Worm (Caenorhabditis elegans): ENCODE results near the gene wdr-5.3.

wdr-5.3 gene

ce11 chrV:10715158-10716152, 21.5 kb upstream of the wdr-5.3 start (continued):
- TF ChIP-seq sea-2 (GFP tag; IDR thresholded peaks at IDR 0.05) (0 out of 2 replicates have a peak, but pooled peaks have one; percentile 50), attf-3 (GFP tag; conservative IDR thresholded peaks at IDR 0.05) (0 out of 2 replicates have a peak, but pooled peaks have one; percentile 43), mxl-1 (tag; optimal IDR thresholded peaks at IDR 0.05) (peak; percentile 45), nhr-27 (tag; optimal IDR thresholded peaks at IDR 0.05) (no peak), unc-62 (GFP tag; optimal IDR thresholded peaks at IDR 0.05) (peak; percentile 68), cebp-2 (GFP tag; IDR thresholded peaks at IDR 0.05) (no peak), madf-8 (GFP tag; conservative IDR thresholded peaks at IDR 0.05) (no peak), athp-1 (tag; optimal IDR thresholded peaks at IDR 0.05) (no peak), ztf-28 (GFP tag; IDR thresholded peaks at IDR 0.05) (no peak), egl-44 (GFP tag; IDR thresholded peaks at IDR 0.05) (peak; percentile 74; the same call in 1 of the 2 replicates), rpc-1 (optimal IDR thresholded peaks at IDR 0.05) (no peak), rpc-1 (tag; optimal IDR thresholded peaks at IDR 0.05) (no peak), ztf-26 (tag; optimal IDR thresholded peaks at IDR 0.05) (peak; percentile 82), nfya-2 (GFP tag; IDR thresholded peaks at IDR 0.05) (no peak), dpl-1 (GFP tag; optimal IDR thresholded peaks at IDR 0.05) (no peak), nhr-120 (GFP tag; IDR thresholded peaks at IDR 0.05) (no peak), ceh-58 (GFP tag; IDR thresholded peaks at IDR 0.05) (no peak), sdz-38 (tag; optimal IDR thresholded peaks at IDR 0.05) (no peak), F57C9.4 (tag; optimal IDR thresholded peaks at IDR 0.05) (no peak), ztf-18 (tag; optimal IDR thresholded peaks at IDR 0.05) (peak; percentile 12), ceh-40 (GFP tag; IDR thresholded peaks at IDR 0.05) (no peak), cebp-1 (GFP tag; IDR thresholded peaks at IDR 0.05) (peak; percentile 96), cebp-1 (tag; optimal IDR thresholded peaks at IDR 0.05) (peak; percentile 99), mcd-1 (GFP tag; IDR thresholded peaks at IDR 0.05) (peak; percentile 80), madf-3 (GFP tag; IDR thresholded peaks at IDR 0.05) (no peak; the same call in 1 of the 2 replicates), aptf-2 (GFP tag; conservative IDR thresholded peaks at IDR 0.05) (no peak), Y53F4B.3 (GFP tag; IDR thresholded peaks at IDR 0.05) (no peak), madf-6 (GFP tag; IDR thresholded peaks at IDR 0.05) (0 out of 2 replicates have a peak, but pooled peaks have one; percentile 23), Y95B8A.8 (GFP tag; IDR thresholded peaks at IDR 0.05) (peak; percentile 57; the same call in 1 of the 2 replicates), lag-1 (GFP tag; IDR thresholded peaks at IDR 0.05) (0 out of 2 replicates have a peak, but pooled peaks have one; percentile 14), ets-4 (GFP tag; optimal IDR thresholded peaks at IDR 0.05) (no peak), F23B12.7 (tag; optimal IDR thresholded peaks at IDR 0.05; ENCODE audit: insufficient read depth) (no peak), ZK185.1 (tag; optimal IDR thresholded peaks at IDR 0.05; ENCODE audit: poor library complexity, severe bottlenecking) (no peak), nhr-179 (tag; optimal IDR thresholded peaks at IDR 0.05) (no peak), snpc-3.4 (tag; optimal IDR thresholded peaks at IDR 0.05) (no peak), lsl-1 (GFP tag; optimal IDR thresholded peaks at IDR 0.05) (no peak), tlf-1 (GFP tag; optimal IDR thresholded peaks at IDR 0.05) (peak; percentile 29), hrde-1 (tag; optimal IDR thresholded peaks at IDR 0.05; ENCODE audit: borderline replicate concordance) (no peak), lsy-27 (tag; optimal IDR thresholded peaks at IDR 0.05; ENCODE audit: borderline replicate concordance, insufficient read depth) (no peak), F39B2.1 (GFP tag; IDR thresholded peaks at IDR 0.05) (no peak), tbp1 (GFP tag; optimal IDR thresholded peaks at IDR 0.05) (peak; percentile 49), lir-1 (GFP tag; conservative IDR thresholded peaks at IDR 0.05) (peak; percentile 62), F33H1.4 (GFP tag; IDR thresholded peaks at IDR 0.05) (no peak), hsf-1 (GFP tag; IDR thresholded peaks at IDR 0.05) (0 out of 2 replicates have a peak, but pooled peaks have one; percentile 38), lin-40 (tag; optimal IDR thresholded peaks at IDR 0.05) (peak; percentile 78), F37B4.10 (GFP tag; IDR thresholded peaks at IDR 0.05) (0 out of 2 replicates have a peak, but pooled peaks have one; percentile 10), mes-4 (tag; optimal IDR thresholded peaks at IDR 0.05) (no peak)
